Worm (Caenorhabditis elegans): ENCODE measurements around the gene C04E12.4.

ce11 chrV:3316108-3316507, 46.5 kb upstream of the C04E12.4 start, which contains the start of gene F35F10.1:
- TF ChIP-seq flt-1 (GFP tag; IDR thresholded peaks at IDR 0.05): no peak
- no peak for TF ChIP-seq ama-1 (optimal IDR thresholded peaks at IDR 0.05)
- TF ChIP-seq aly-1 (tag; optimal IDR thresholded peaks at IDR 0.05): no peak
- TF ChIP-seq tbx-37 (GFP tag; conservative IDR thresholded peaks at IDR 0.05): no peak
- TF ChIP-seq scrt-1 (GFP tag; IDR thresholded peaks at IDR 0.05): no peak
- no peak for TF ChIP-seq tbx-11 (GFP tag; IDR thresholded peaks at IDR 0.05)
- no peak for TF ChIP-seq B0310.2 (tag; optimal IDR thresholded peaks at IDR 0.05)
- TF ChIP-seq hmg-4 (GFP tag; optimal IDR thresholded peaks at IDR 0.05): no peak
- no peak for TF ChIP-seq ceh-36 (tag; optimal IDR thresholded peaks at IDR 0.05)
- no peak for TF ChIP-seq sea-1 (GFP tag; conservative IDR thresholded peaks at IDR 0.05)
- no peak for TF ChIP-seq F13C5.2 (tag; optimal IDR thresholded peaks at IDR 0.05)
- no peak for TF ChIP-seq tra-4 (tag; optimal IDR thresholded peaks at IDR 0.05)
- no peak for TF ChIP-seq ceh-13 (GFP tag; optimal IDR thresholded peaks at IDR 0.05)
